Worm (Caenorhabditis elegans): ENCODE results near the gene B0334.4.

- no peak for TF ChIP-seq ama-1 (optimal IDR thresholded peaks at IDR 0.05)
- no peak for TF ChIP-seq ama-1 (GFP tag; optimal IDR thresholded peaks at IDR 0.05)
- no peak for TF ChIP-seq mcd-1 (GFP tag; IDR thresholded peaks at IDR 0.05)
- TF ChIP-seq snpc-1.1 (tag; optimal IDR thresholded peaks at IDR 0.05; ENCODE audit: insufficient read depth), result no peak
- no peak for TF ChIP-seq F37B4.10 (GFP tag; IDR thresholded peaks at IDR 0.05)
- no peak for TF ChIP-seq nfya-1 (tag; optimal IDR thresholded peaks at IDR 0.05; ENCODE audit: borderline replicate concordance, insufficient read depth)
- no peak for TF ChIP-seq hmg-1.2 (GFP tag; IDR thresholded peaks at IDR 0.05)
- no peak for TF ChIP-seq ccch-3 (GFP tag; optimal IDR thresholded peaks at IDR 0.05)
- TF ChIP-seq egl-44 (GFP tag; IDR thresholded peaks at IDR 0.05), result no peak
- no peak for TF ChIP-seq pha-4 (tag; optimal IDR thresholded peaks at IDR 0.05)
- TF ChIP-seq him-1 (tag; optimal IDR thresholded peaks at IDR 0.05), result no peak
Measured at ce11 chrII:11495806-11496205, 314 bp downstream of the B0334.4 start.
